Worm (Caenorhabditis elegans): ENCODE results near the gene nhr-159.

- no peak for TF ChIP-seq unc-55 (GFP tag; optimal IDR thresholded peaks at IDR 0.05)
- TF ChIP-seq fkh-10 (GFP tag; optimal IDR thresholded peaks at IDR 0.05): no peak
- no peak for TF ChIP-seq nhr-232 (tag; optimal IDR thresholded peaks at IDR 0.05)
Observed at ce11 chrV:3927522-3927921, 49.4 kb upstream of the nhr-159 start.

All from whole organism, late embryonic.